Worm (Caenorhabditis elegans) whole organism, young adult: Measurements from ENCODE around the gene C04A11.5.

Experiments used
- F23B12.7 ChIP-seq: sonication (generic microtip); optimal IDR thresholded peaks from 2 replicates; lab custom pipeline; 2017; ENCODE audit warnings: missing genetic modification characterization, mild to moderate bottlenecking, missing compliant biosample characterization, antibody characterized with exemption, moderate library complexity; ENCODE audit not compliant: insufficient read depth
- T07F8.4 ChIP-seq: sonication (generic microtip); optimal IDR thresholded peaks from 2 replicates; lab custom pipeline; 2016; ENCODE audit warnings: mild to moderate bottlenecking, missing genetic modification characterization, moderate library complexity, missing compliant biosample characterization
- Y56A3A.18 ChIP-seq: fragments of 200-800 bp; sonication (Bioruptor generic); IDR thresholded peaks from 2 replicates; pipeline ENCODE4 v1.3.6; 2022; ENCODE audit warnings: missing genetic modification reagents, missing genetic modification characterization, missing compliant biosample characterization
- ZK185.1 ChIP-seq: sonication (generic microtip); optimal IDR thresholded peaks from 2 replicates; lab custom pipeline; 2016; ENCODE audit warnings: mild to moderate bottlenecking, missing genetic modification characterization, missing compliant biosample characterization; ENCODE audit not compliant: poor library complexity, severe bottlenecking
- athp-1 ChIP-seq: sonication (generic microtip); optimal IDR thresholded peaks from 2 replicates; lab custom pipeline; 2017; ENCODE audit warnings: mild to moderate bottlenecking, missing genetic modification characterization, missing compliant biosample characterization
- ceh-79 ChIP-seq: sonication (generic microtip); optimal IDR thresholded peaks from 2 replicates; lab custom pipeline; 2017; ENCODE audit warnings: mild to moderate bottlenecking, missing genetic modification characterization, missing compliant biosample characterization
- nfya-2 ChIP-seq: fragments of 200-800 bp; sonication (Bioruptor generic); IDR thresholded peaks from 2 replicates; pipeline ENCODE4 v1.3.6; 2022; ENCODE audit warnings: missing genetic modification reagents, missing genetic modification characterization, missing compliant biosample characterization
- rpc-1 ChIP-seq, 2 experiments: fragments of 150-350 bp in 1 of 2; sonication (generic microtip) in 1 of 2; optimal IDR thresholded peaks; 2 replicates each; lab custom pipeline; 2014 to 2018; ENCODE audit warnings: missing biosample characterization in 1 of 2, missing genetic modification characterization in 1 of 2, missing genetic modification reagents in 1 of 2, missing genotype in 1 of 2
- snpc-1.3 ChIP-seq: sonication (generic microtip); optimal IDR thresholded peaks from 2 replicates; lab custom pipeline; 2017; ENCODE audit warnings: missing genetic modification characterization, mild to moderate bottlenecking, missing compliant biosample characterization, antibody characterized with exemption, moderate library complexity, missing genotype, missing genetic modification reagents; ENCODE audit not compliant: insufficient read depth
- snpc-3.4 ChIP-seq: sonication (generic microtip); optimal IDR thresholded peaks from 2 replicates; lab custom pipeline; 2017; ENCODE audit warnings: missing genetic modification characterization, mild to moderate bottlenecking, missing compliant biosample characterization, antibody characterized with exemption, moderate library complexity, missing genotype, missing genetic modification reagents

The C04A11.5 gene

ce11 chrX:13714710-13715109 is 50.3 kb downstream of the C04A11.5 start (continued):
- TF ChIP-seq snpc-1.3 (tag; lab: Kevin White, UChicago) (peak; percentile 48), snpc-3.4 (peak; percentile 71), T07F8.4 (tag; lab: Kevin White, UChicago) (peak; percentile 7), ceh-79 (tag; lab: Kevin White, UChicago) (peak; percentile 7), athp-1 (tag; lab: Kevin White, UChicago) (peak; percentile 8), rpc-1 (optimal IDR thresholded peaks at IDR 0.05; lab: Kevin White, UChicago) (peak; percentile 79), rpc-1 (tag; optimal IDR thresholded peaks at IDR 0.05; lab: Kevin White, UChicago) (peak; percentile 87), nfya-2 (GFP tag; lab: Robert Waterston, UW) (no peak), ZK185.1 (peak; percentile 43), F23B12.7 (tag; lab: Kevin White, UChicago) (peak; percentile 28), Y56A3A.18 (GFP tag; lab: Robert Waterston, UW) (peak; percentile 65; the same call in 1 of the 2 replicates)
